Fruit fly (Drosophila melanogaster): ENCODE measurements around the gene spel1.

The spel1 gene

DNA sequence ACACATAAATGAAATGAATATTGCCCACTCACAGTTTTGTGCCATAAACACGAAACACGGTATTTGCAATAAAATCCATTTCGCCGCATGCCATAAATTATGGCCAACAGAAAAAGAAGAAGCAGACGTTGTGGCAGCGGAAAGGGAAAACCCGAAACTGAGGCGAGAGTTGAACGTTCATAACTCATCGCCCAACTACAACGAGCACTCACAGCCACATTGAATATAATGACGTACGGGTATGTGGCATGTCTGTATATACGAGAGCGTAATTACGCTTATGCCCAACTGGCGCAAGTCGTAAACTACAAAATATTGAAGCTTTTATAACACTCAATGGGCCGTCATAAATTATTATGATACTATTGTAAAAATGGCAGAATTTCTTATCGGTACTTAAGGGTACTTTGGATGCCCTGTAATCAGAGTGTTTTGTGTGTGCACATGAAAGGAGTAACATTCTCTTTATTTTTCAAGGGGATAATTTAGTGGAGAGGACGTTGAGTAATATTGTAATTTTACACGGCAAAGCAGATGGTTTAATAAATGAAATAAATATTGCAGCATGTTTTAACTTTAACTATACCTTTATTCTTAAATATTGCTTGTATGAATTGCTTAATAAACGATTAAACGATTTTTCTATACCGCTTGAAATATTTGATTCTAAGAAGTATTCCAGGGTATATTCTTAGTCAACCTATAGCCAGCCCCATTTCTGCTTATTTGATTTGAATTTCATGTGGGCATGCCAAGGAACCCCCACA lies 32.6 kb downstream of the spel1 start:
- no peak for TF ChIP-seq ss (GFP tag; optimal IDR thresholded peaks at IDR 0.05)
- no peak for TF ChIP-seq Sox15 (GFP tag; optimal IDR thresholded peaks at IDR 0.05)
- peak; percentile 32 for TF ChIP-seq Smox (GFP tag; optimal IDR thresholded peaks at IDR 0.05)
- TF ChIP-seq CG16779 (tag; optimal IDR thresholded peaks at IDR 0.05), result no peak
- TF ChIP-seq achi (GFP tag; optimal IDR thresholded peaks at IDR 0.05), result no peak
- peak; percentile 45 for TF ChIP-seq vri (GFP tag; optimal IDR thresholded peaks at IDR 0.05)
- TF ChIP-seq Met (GFP tag; optimal IDR thresholded peaks at IDR 0.05), result peak; percentile 36
- peak; percentile 58 for TF ChIP-seq Eip78C (GFP tag)
- no peak for TF ChIP-seq CG10669 (GFP tag; optimal IDR thresholded peaks at IDR 0.05)
- TF ChIP-seq CG6163 (GFP tag; IDR thresholded peaks at IDR 0.05), result peak; percentile 14; the same call in 1 of the 3 replicates
- peak; percentile 4 for TF ChIP-seq esn (GFP tag; optimal IDR thresholded peaks at IDR 0.05)
- TF ChIP-seq Hr39 (GFP tag; optimal IDR thresholded peaks at IDR 0.05), result no peak

DNA sequence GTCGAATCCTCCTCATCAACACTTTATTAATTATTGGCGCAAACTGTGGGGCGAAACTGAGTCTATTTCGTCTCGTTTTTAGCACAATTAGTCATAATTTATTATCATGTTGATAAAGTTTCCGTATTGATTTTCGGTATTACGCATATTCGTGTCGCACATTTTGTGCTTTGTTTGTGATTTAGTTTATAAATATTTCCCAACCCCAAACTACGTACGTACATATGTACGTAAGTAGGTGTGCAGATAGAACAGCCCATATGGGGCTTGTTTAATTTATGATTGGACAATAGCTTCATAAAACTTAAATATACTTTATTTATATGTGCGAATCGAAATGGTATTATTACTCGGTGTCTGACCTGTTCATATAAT lies 33.2 kb downstream of the spel1 start:
- TF ChIP-seq svp (GFP tag), result peak; percentile 15
- peak; percentile 48 for TF ChIP-seq fkh (GFP tag; optimal IDR thresholded peaks at IDR 0.05)
- no peak for TF ChIP-seq CG6276 (GFP tag; optimal IDR thresholded peaks at IDR 0.05)

DNA sequence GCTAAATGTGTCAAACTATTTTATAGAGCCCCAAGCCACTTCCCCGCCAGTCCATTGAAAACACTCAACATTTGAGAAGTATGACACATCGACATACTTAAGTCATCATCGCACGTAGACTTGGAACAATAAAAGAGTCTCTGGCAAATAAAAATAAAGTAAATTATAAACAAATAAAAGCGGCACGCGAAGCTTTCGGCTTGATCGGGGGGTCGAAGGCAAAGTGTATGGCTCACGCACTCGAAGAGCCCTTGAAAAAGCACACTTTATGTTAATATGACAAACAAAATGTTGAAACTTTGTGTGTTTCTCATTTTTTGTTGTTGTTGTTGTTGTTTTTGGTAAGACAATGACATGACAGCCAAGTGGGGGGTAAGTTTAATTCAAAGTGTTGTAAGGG lies 34.4 kb downstream of the spel1 start:
- TF ChIP-seq CG11902 (GFP tag; optimal IDR thresholded peaks at IDR 0.05) (no peak), Gug (GFP tag; IDR thresholded peaks at IDR 0.05) (no peak), fkh (GFP tag; optimal IDR thresholded peaks at IDR 0.05) (peak; percentile 82), CG32006 (GFP tag; optimal IDR thresholded peaks at IDR 0.05) (no peak)

dm6 chr2L:14397067-14397598 lies 35.3 kb downstream of the spel1 start:
- TF ChIP-seq Eip78C (GFP tag), result peak; percentile 52
- no peak for TF ChIP-seq Smox (GFP tag; optimal IDR thresholded peaks at IDR 0.05)
- TF ChIP-seq svp (GFP tag), result peak; percentile 26
- no peak for TF ChIP-seq CG4318 (GFP tag; optimal IDR thresholded peaks at IDR 0.05)
- TF ChIP-seq dsx (GFP tag; optimal IDR thresholded peaks at IDR 0.05; ENCODE audit: poor library complexity, severe bottlenecking), result peak; percentile 13
- TF ChIP-seq vri (GFP tag; optimal IDR thresholded peaks at IDR 0.05), result peak; percentile 70

DNA sequence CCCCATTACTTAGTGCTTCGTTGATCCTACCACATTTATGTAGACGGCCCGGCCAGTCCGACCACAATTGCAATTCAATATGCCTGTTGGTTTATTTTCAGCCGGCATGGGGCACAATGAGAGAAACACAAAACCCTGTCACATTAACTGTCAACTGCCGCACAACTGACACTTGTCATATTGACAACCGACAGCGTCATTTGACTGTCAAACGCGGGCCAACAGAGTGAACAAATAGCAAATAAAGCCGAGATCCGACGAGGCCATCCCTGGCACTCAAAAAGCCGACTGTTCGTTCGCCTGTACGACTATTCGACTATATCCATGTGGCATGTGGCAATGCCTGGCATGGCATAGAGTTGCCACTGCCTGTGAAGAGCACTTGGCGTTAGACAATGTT lies 36.1 kb downstream of the spel1 start:
- no peak for TF ChIP-seq CG11294 (GFP tag; IDR thresholded peaks at IDR 0.05)
- peak; percentile 32; the same call in 1 of the 3 replicates for TF ChIP-seq eg (GFP tag; IDR thresholded peaks at IDR 0.05)
- TF ChIP-seq Sox102F (GFP tag; optimal IDR thresholded peaks at IDR 0.05), result no peak
- no peak for TF ChIP-seq net (GFP tag; optimal IDR thresholded peaks at IDR 0.05)
- TF ChIP-seq dsx (GFP tag; optimal IDR thresholded peaks at IDR 0.05; ENCODE audit: poor library complexity, severe bottlenecking), result peak; percentile 37
- no peak for TF ChIP-seq achi (GFP tag; optimal IDR thresholded peaks at IDR 0.05)

- TF ChIP-seq CG31627 (GFP tag; optimal IDR thresholded peaks at IDR 0.05), result no peak
- TF ChIP-seq Hr38 (GFP tag; optimal IDR thresholded peaks at IDR 0.05), result no peak
- no peak for TF ChIP-seq CG10631 (GFP tag; optimal IDR thresholded peaks at IDR 0.05)
- TF ChIP-seq Eip75B (GFP tag; optimal IDR thresholded peaks at IDR 0.05), result no peak
- peak; percentile 70 for TF ChIP-seq fkh (GFP tag; optimal IDR thresholded peaks at IDR 0.05)
- no peak for TF ChIP-seq CG1621 (tag; optimal IDR thresholded peaks at IDR 0.05)
- no peak for TF ChIP-seq CG4318 (GFP tag; optimal IDR thresholded peaks at IDR 0.05)
- TF ChIP-seq Ets21C (GFP tag; optimal IDR thresholded peaks at IDR 0.05), result no peak
Measured at dm6 chr2L:14398562-14398961, 36.7 kb downstream of the spel1 start.

Measured in whole organism, prepupa.